Fruit fly (Drosophila melanogaster) whole organism, embryonic: ENCODE results near the gene Trs20.

ENCODE experiments used
- Ada2b ChIP-seq: fragments of 200-800 bp; sonication (Bioruptor generic); IDR thresholded peaks from 2 replicates; pipeline ENCODE4 v1.3.6; 2022; ENCODE audit warnings: missing biosample characterization, missing genetic modification characterization
- CG10274 ChIP-seq: fragments of 200-800 bp; sonication (Bioruptor generic); optimal IDR thresholded peaks from 3 replicates; lab custom pipeline; 2017; ENCODE audit warnings: missing biosample characterization, mild to moderate bottlenecking, missing genetic modification characterization
- CG10321 ChIP-seq: fragments of 200-800 bp; sonication (Bioruptor generic); IDR thresholded peaks from 2 replicates; pipeline ENCODE4 v1.3.6; 2022; ENCODE audit warnings: missing biosample characterization, missing genetic modification characterization
- CG10462 ChIP-seq: fragments of 200-800 bp; sonication (Bioruptor generic); optimal IDR thresholded peaks from 2 replicates; lab custom pipeline; 2016; ENCODE audit warnings: missing biosample characterization, missing genetic modification characterization
- CG10654 ChIP-seq: fragments of 200-800 bp; sonication (Bioruptor generic); optimal IDR thresholded peaks from 2 replicates; lab custom pipeline; 2016; ENCODE audit warnings: missing biosample characterization, missing genetic modification characterization
- CG10979 ChIP-seq: fragments of 200-800 bp; sonication (Bioruptor generic); optimal IDR thresholded peaks from 2 replicates; lab custom pipeline; 2018; ENCODE audit warnings: missing biosample characterization, mild to moderate bottlenecking, missing genetic modification characterization, moderate library complexity
- CG11093 ChIP-seq: fragments of 200-800 bp; sonication (Bioruptor generic); IDR thresholded peaks from 3 replicates; pipeline ENCODE4 v1.3.6; 2022; ENCODE audit warnings: missing biosample characterization, missing genetic modification characterization
- CG11560 ChIP-seq: fragments of 200-800 bp; sonication (Bioruptor generic); IDR thresholded peaks from 3 replicates; pipeline ENCODE4 v1.3.6; 2022; ENCODE audit warnings: missing biosample characterization, missing genetic modification characterization
- CG12942 ChIP-seq: fragments of 200-800 bp; sonication (Bioruptor generic); optimal IDR thresholded peaks from 3 replicates; lab custom pipeline; 2016; ENCODE audit warnings: missing biosample characterization, missing genetic modification characterization
- CG13296 ChIP-seq: fragments of 200-800 bp; sonication (Bioruptor generic); optimal IDR thresholded peaks from 3 replicates; lab custom pipeline; 2018; ENCODE audit warnings: missing biosample characterization, mild to moderate bottlenecking, missing genetic modification characterization
- CG14667 ChIP-seq: fragments of 200-800 bp; sonication (Bioruptor generic); IDR thresholded peaks from 2 replicates; pipeline ENCODE4 v1.3.6; 2022; ENCODE audit warnings: missing biosample characterization, missing genetic modification characterization
- CG16813 ChIP-seq: fragments of 200-800 bp; sonication (Bioruptor generic); IDR thresholded peaks from 3 replicates; pipeline ENCODE4 v1.3.6; 2022; ENCODE audit warnings: missing biosample characterization, missing genetic modification characterization; ENCODE audit not compliant: partially characterized antibody
- CG16815 ChIP-seq: fragments of 200-800 bp; sonication (Bioruptor generic); optimal IDR thresholded peaks from 3 replicates; lab custom pipeline; 2017; ENCODE audit warnings: missing biosample characterization, mild to moderate bottlenecking, missing genetic modification characterization
- CG17385 ChIP-seq: fragments of 200-800 bp; sonication (Bioruptor generic); optimal IDR thresholded peaks from 3 replicates; lab custom pipeline; 2018; ENCODE audit warnings: missing biosample characterization, mild to moderate bottlenecking, missing genetic modification characterization
- CG1832 ChIP-seq: fragments of 200-800 bp; sonication (Bioruptor generic); optimal IDR thresholded peaks from 2 replicates; lab custom pipeline; 2017; ENCODE audit warnings: missing biosample characterization, mild to moderate bottlenecking, missing genetic modification characterization, inconsistent platforms
- CG30403 ChIP-seq: fragments of 200-800 bp; sonication (Bioruptor generic); optimal IDR thresholded peaks from 3 replicates; lab custom pipeline; 2016; ENCODE audit warnings: missing biosample characterization, missing genetic modification characterization
- CG30431 ChIP-seq: fragments of 200-800 bp; sonication (Bioruptor generic); optimal IDR thresholded peaks from 2 replicates; lab custom pipeline; 2017; ENCODE audit warnings: missing biosample characterization, missing genetic modification characterization
- CG31441 ChIP-seq: fragments of 200-800 bp; sonication (Bioruptor generic); IDR thresholded peaks from 2 replicates; pipeline ENCODE4 v1.3.6; 2022; ENCODE audit warnings: missing biosample characterization, missing genetic modification characterization
- CG34224 ChIP-seq: fragments of 200-800 bp; sonication (Bioruptor generic); IDR thresholded peaks from 3 replicates; pipeline ENCODE4 v1.3.6; 2022; ENCODE audit warnings: missing biosample characterization, missing genetic modification characterization; ENCODE audit not compliant: partially characterized antibody
- CG34422 ChIP-seq: fragments of 200-800 bp; sonication (Bioruptor generic); IDR thresholded peaks from 3 replicates; pipeline ENCODE4 v1.3.6; 2022; ENCODE audit warnings: missing biosample characterization, missing genetic modification characterization
- CG3847 ChIP-seq: fragments of 200-800 bp; sonication (Bioruptor generic); IDR thresholded peaks from 2 replicates; pipeline ENCODE4 v1.3.6; 2022; ENCODE audit warnings: missing biosample characterization, missing genetic modification characterization
- CG6765 ChIP-seq: fragments of 200-800 bp; sonication (Bioruptor generic); optimal IDR thresholded peaks from 3 replicates; lab custom pipeline; 2017; ENCODE audit warnings: missing biosample characterization, mild to moderate bottlenecking, missing genetic modification characterization
- CG7271 ChIP-seq: fragments of 200-800 bp; sonication (Bioruptor generic); optimal IDR thresholded peaks from 2 replicates; lab custom pipeline; 2018; ENCODE audit warnings: missing biosample characterization, mild to moderate bottlenecking, missing genetic modification characterization, moderate library complexity
- CG8765 ChIP-seq: fragments of 200-800 bp; sonication (Bioruptor generic); IDR thresholded peaks from 2 replicates; pipeline ENCODE4 v1.3.6; 2022; ENCODE audit warnings: missing biosample characterization, missing genetic modification characterization
- CG9609 ChIP-seq: fragments of 200-800 bp; sonication (Bioruptor generic); optimal IDR thresholded peaks from 3 replicates; lab custom pipeline; 2016; ENCODE audit warnings: missing biosample characterization, missing genetic modification characterization
- Deaf1 ChIP-seq: fragments of 200-800 bp; optimal IDR thresholded peaks from 3 replicates; lab custom pipeline; 2019; ENCODE audit warnings: missing biosample characterization, mild to moderate bottlenecking, missing genetic modification characterization, moderate library complexity
- Dip3 ChIP-seq: fragments of 200-800 bp; sonication (Bioruptor generic); optimal IDR thresholded peaks from 3 replicates; lab custom pipeline; 2016; ENCODE audit warnings: missing biosample characterization, missing genetic modification characterization
- Doc3 ChIP-seq: fragments of 200-800 bp; sonication (Bioruptor generic); IDR thresholded peaks from 3 replicates; pipeline ENCODE4 v1.3.6; 2022; ENCODE audit warnings: missing biosample characterization, missing genetic modification characterization; ENCODE audit not compliant: partially characterized antibody
- Hey ChIP-seq: fragments of 200-800 bp; sonication (Bioruptor generic); optimal IDR thresholded peaks from 3 replicates; lab custom pipeline; 2018; ENCODE audit warnings: missing biosample characterization, mild to moderate bottlenecking, missing genetic modification characterization
- HmgZ ChIP-seq: fragments of 200-800 bp; sonication (Bioruptor generic); optimal IDR thresholded peaks from 2 replicates; lab custom pipeline; 2018; ENCODE audit warnings: missing biosample characterization, mild to moderate bottlenecking, missing genetic modification characterization
- Hsf ChIP-seq: fragments of 200-800 bp; sonication (Bioruptor generic); optimal IDR thresholded peaks from 3 replicates; lab custom pipeline; 2016; ENCODE audit warnings: missing biosample characterization, missing genetic modification characterization
- MBD-R2 ChIP-seq: fragments of 200-800 bp; sonication (Bioruptor generic); IDR thresholded peaks from 2 replicates; pipeline ENCODE4 v1.3.6; 2022; ENCODE audit warnings: missing biosample characterization, missing genetic modification characterization
- NK7.1 ChIP-seq: fragments of 200-800 bp; sonication (Bioruptor generic); optimal IDR thresholded peaks from 3 replicates; lab custom pipeline; 2016; ENCODE audit warnings: missing biosample characterization, missing genetic modification characterization
- Nf-YB ChIP-seq: fragments of 200-800 bp; sonication (Bioruptor generic); optimal IDR thresholded peaks from 3 replicates; lab custom pipeline; 2019; ENCODE audit warnings: missing biosample characterization, mild to moderate bottlenecking, missing genetic modification characterization, moderate library complexity
- Optix ChIP-seq: fragments of 200-800 bp; sonication (Bioruptor generic); IDR thresholded peaks from 3 replicates; pipeline ENCODE4 v1.3.6; 2022; ENCODE audit warnings: missing biosample characterization, missing genetic modification characterization
- Ravus ChIP-seq: fragments of 200-800 bp; sonication (Bioruptor generic); IDR thresholded peaks from 2 replicates; pipeline ENCODE4 v1.3.6; 2022; ENCODE audit warnings: missing biosample characterization, missing genetic modification characterization
- Rfx ChIP-seq: fragments of 200-800 bp; sonication (Bioruptor generic); IDR thresholded peaks from 2 replicates; pipeline ENCODE4 v1.3.6; 2022; ENCODE audit warnings: missing biosample characterization, missing genetic modification characterization
- Sry-δ ChIP-seq: fragments of 200-800 bp; sonication (Bioruptor generic); optimal IDR thresholded peaks from 2 replicates; lab custom pipeline; 2016; ENCODE audit warnings: missing biosample characterization, missing genetic modification characterization
- abd-A ChIP-seq: fragments of 200-800 bp; sonication (Bioruptor generic); optimal IDR thresholded peaks from 3 replicates; lab custom pipeline; 2019; ENCODE audit warnings: missing biosample characterization, mild to moderate bottlenecking, missing genetic modification characterization, moderate library complexity
- amos ChIP-seq: fragments of 200-800 bp; sonication (Bioruptor generic); IDR thresholded peaks from 2 replicates; pipeline ENCODE4 v1.3.6; 2022; ENCODE audit warnings: missing biosample characterization, missing genetic modification characterization; ENCODE audit not compliant: partially characterized antibody
- az2 ChIP-seq: fragments of 200-800 bp; sonication (Bioruptor generic); optimal IDR thresholded peaks from 3 replicates; lab custom pipeline; 2016; ENCODE audit warnings: missing biosample characterization, missing genetic modification characterization
- crc ChIP-seq: fragments of 200-800 bp; sonication (Bioruptor generic); optimal IDR thresholded peaks from 2 replicates; lab custom pipeline; 2016; ENCODE audit warnings: missing biosample characterization, missing genetic modification characterization
- croc ChIP-seq: fragments of 200-800 bp; sonication (Bioruptor generic); conservative IDR thresholded peaks from 3 replicates; pipeline ENCODE4 v1.3.6; 2022; ENCODE audit warnings: missing biosample characterization, missing genetic modification characterization
- fd64A ChIP-seq: fragments of 200-800 bp; sonication (Bioruptor generic); optimal IDR thresholded peaks from 3 replicates; lab custom pipeline; 2018; ENCODE audit warnings: missing biosample characterization, mild to moderate bottlenecking, missing genetic modification characterization
- ham ChIP-seq: fragments of 200-800 bp; sonication (Bioruptor generic); IDR thresholded peaks from 2 replicates; pipeline ENCODE4 v1.3.6; 2022; ENCODE audit warnings: missing biosample characterization, missing genetic modification characterization
- inv ChIP-seq: fragments of 200-800 bp; sonication (Bioruptor generic); IDR thresholded peaks from 2 replicates; pipeline ENCODE4 v1.3.6; 2022; ENCODE audit warnings: missing biosample characterization, missing genetic modification characterization; ENCODE audit not compliant: partially characterized antibody
- knrl ChIP-seq: fragments of 200-800 bp; sonication (Bioruptor generic); IDR thresholded peaks from 3 replicates; pipeline ENCODE4 v1.3.6; 2022; ENCODE audit warnings: missing biosample characterization, missing genetic modification characterization; ENCODE audit not compliant: partially characterized antibody
- mam ChIP-seq: fragments of 200-800 bp; sonication (Bioruptor generic); optimal IDR thresholded peaks from 3 replicates; lab custom pipeline; 2016; ENCODE audit warnings: missing biosample characterization, missing genetic modification characterization
- sim ChIP-seq: fragments of 200-800 bp; sonication (Bioruptor generic); IDR thresholded peaks from 2 replicates; pipeline ENCODE4 v1.3.6; 2022; ENCODE audit warnings: missing biosample characterization, missing genetic modification characterization
- stc ChIP-seq: fragments of 200-800 bp; sonication (Bioruptor generic); IDR thresholded peaks from 2 replicates; pipeline ENCODE4 v1.3.6; 2022; ENCODE audit warnings: missing biosample characterization, missing genetic modification characterization
- tna ChIP-seq: fragments of 200-800 bp; sonication (Bioruptor generic); IDR thresholded peaks from 2 replicates; pipeline ENCODE4 v1.3.6; 2022; ENCODE audit warnings: missing biosample characterization, missing genetic modification characterization; ENCODE audit not compliant: partially characterized antibody
- usp ChIP-seq: fragments of >200 bp; optimal IDR thresholded peaks from 2 replicates; lab custom pipeline; 2017; ENCODE audit warnings: missing biosample characterization, missing genetic modification characterization
- vfl ChIP-seq: fragments of 200-800 bp; sonication (Bioruptor generic); optimal IDR thresholded peaks from 2 replicates; lab custom pipeline; 2016; ENCODE audit warnings: missing biosample characterization, missing genetic modification characterization

The Trs20 gene

dm6 chr3L:16160073-16160398 lies 28.6 kb upstream of the Trs20 start (continued):
- TF ChIP-seq Ravus (GFP tag; lab: Robert Waterston, UW): no peak
- TF ChIP-seq CG16813 (GFP tag; lab: Robert Waterston, UW): no peak
- no peak for TF ChIP-seq CG14667
- TF ChIP-seq CG6765 (GFP tag; lab: Kevin White, UChicago): no peak
- TF ChIP-seq Nf-YB: no peak
- TF ChIP-seq CG13296 (GFP tag; lab: Kevin White, UChicago): no peak
- TF ChIP-seq CG1832 (GFP tag; lab: Kevin White, UChicago): no peak
- TF ChIP-seq CG31441: no peak
- TF ChIP-seq inv (GFP tag; lab: Robert Waterston, UW): no peak
- TF ChIP-seq az2 (GFP tag; lab: Kevin White, UChicago): no peak
- no peak for TF ChIP-seq CG34422 (GFP tag; lab: Robert Waterston, UW)
- no peak for TF ChIP-seq MBD-R2 (GFP tag; lab: Robert Waterston, UW)
- TF ChIP-seq CG11560 (tag; lab: Robert Waterston, UW): no peak
- no peak for TF ChIP-seq crc
- TF ChIP-seq Dip3 (GFP tag; lab: Kevin White, UChicago): peak; percentile 18
- peak; percentile 4 for TF ChIP-seq CG17385 (GFP tag; lab: Kevin White, UChicago)
- TF ChIP-seq CG9609: no peak
- no peak for TF ChIP-seq abd-A (tag; lab: Kevin White, UChicago)
- no peak for TF ChIP-seq vfl (GFP tag; lab: Kevin White, UChicago)
- no peak for TF ChIP-seq Ada2b (GFP tag; lab: Robert Waterston, UW)
- TF ChIP-seq sim (GFP tag; lab: Robert Waterston, UW): no peak
- peak; percentile 35 for TF ChIP-seq CG30403 (GFP tag; lab: Kevin White, UChicago)
- no peak for TF ChIP-seq CG10321 (GFP tag; lab: Robert Waterston, UW)
- TF ChIP-seq Hsf (GFP tag; lab: Kevin White, UChicago): no peak
- peak; percentile 36 for TF ChIP-seq mam (GFP tag; lab: Kevin White, UChicago)
- peak; percentile 11 for TF ChIP-seq CG10274 (GFP tag; lab: Kevin White, UChicago)
- no peak for TF ChIP-seq CG12942 (GFP tag; lab: Kevin White, UChicago)
- no peak for TF ChIP-seq amos (GFP tag; lab: Robert Waterston, UW)
- TF ChIP-seq CG34224 (GFP tag; lab: Robert Waterston, UW): no peak
- TF ChIP-seq CG8765 (GFP tag; lab: Robert Waterston, UW): no peak
- no peak for TF ChIP-seq NK7.1 (GFP tag; lab: Kevin White, UChicago)
- TF ChIP-seq CG16815 (GFP tag; lab: Kevin White, UChicago): no peak
- TF ChIP-seq stc: no peak
- no peak for TF ChIP-seq Hey
- no peak for TF ChIP-seq tna (GFP tag; lab: Robert Waterston, UW)
- no peak for TF ChIP-seq Rfx (GFP tag; lab: Robert Waterston, UW)
- TF ChIP-seq Deaf1 (tag; lab: Kevin White, UChicago): no peak
- TF ChIP-seq HmgZ: no peak
- TF ChIP-seq CG11093 (GFP tag; lab: Robert Waterston, UW): no peak
- no peak for TF ChIP-seq CG3847
- no peak for TF ChIP-seq CG10979 (tag; lab: Kevin White, UChicago)
- no peak for TF ChIP-seq usp (GFP tag; lab: Kevin White, UChicago)
- no peak for TF ChIP-seq CG10654 (GFP tag; lab: Kevin White, UChicago)
- TF ChIP-seq Optix (GFP tag; lab: Robert Waterston, UW): no peak
- TF ChIP-seq croc (GFP tag; lab: Robert Waterston, UW): no peak
- no peak for TF ChIP-seq Doc3 (GFP tag; lab: Robert Waterston, UW)
- TF ChIP-seq CG7271 (tag; lab: Kevin White, UChicago): no peak
- no peak for TF ChIP-seq CG30431 (GFP tag; lab: Kevin White, UChicago)
- no peak for TF ChIP-seq ham
- TF ChIP-seq knrl (GFP tag; lab: Robert Waterston, UW): no peak
- TF ChIP-seq fd64A (GFP tag; lab: Kevin White, UChicago): no peak
- no peak for TF ChIP-seq Sry-δ (GFP tag; lab: Kevin White, UChicago)
- TF ChIP-seq CG10462 (GFP tag; lab: Kevin White, UChicago): no peak
